Fruit fly (Drosophila melanogaster) whole organism, wandering third instar larva: ENCODE results near the gene bdwf.

Experiments used
- CG32264 ChIP-seq: fragments of 200-800 bp; sonication (Bioruptor generic); optimal IDR thresholded peaks from 2 replicates; lab custom pipeline; 2016; ENCODE audit warnings: missing biosample characterization, missing genetic modification characterization
- CG9705 ChIP-seq: fragments of 200-800 bp; sonication (Bioruptor generic); optimal IDR thresholded peaks from 2 replicates; lab custom pipeline; 2018; ENCODE audit warnings: missing biosample characterization, mild to moderate bottlenecking, missing genetic modification characterization
- Dfd ChIP-seq: fragments of >200 bp; optimal IDR thresholded peaks from 2 replicates; lab custom pipeline; 2017; ENCODE audit warnings: missing biosample characterization, missing genetic modification characterization
- HLH106 ChIP-seq: fragments of 200-800 bp; optimal IDR thresholded peaks from 3 replicates; lab custom pipeline; 2019; ENCODE audit warnings: missing biosample characterization, mild to moderate bottlenecking, missing genetic modification characterization, moderate library complexity
- Hnf4 ChIP-seq: fragments of 200-800 bp; sonication (Bioruptor generic); optimal IDR thresholded peaks from 2 replicates; lab custom pipeline; 2016; ENCODE audit warnings: missing biosample characterization, mild to moderate bottlenecking, missing genetic modification characterization
- Hr83 ChIP-seq: fragments of 200-300 bp; sonication (Bioruptor generic); optimal IDR thresholded peaks from 2 replicates; lab custom pipeline; 2016; ENCODE audit warnings: missing biosample characterization, mild to moderate bottlenecking, missing genetic modification characterization, moderate library complexity; ENCODE audit not compliant: poor library complexity, severe bottlenecking
- Jra ChIP-seq: sonication (Bioruptor generic); optimal IDR thresholded peaks from 2 replicates; lab custom pipeline; 2016; ENCODE audit warnings: missing biosample characterization, missing genetic modification characterization
- Mio ChIP-seq: sonication (Bioruptor generic); optimal IDR thresholded peaks from 2 replicates; lab custom pipeline; 2016; ENCODE audit warnings: missing biosample characterization, missing genetic modification characterization
- Myc ChIP-seq: fragments of >200 bp; optimal IDR thresholded peaks from 2 replicates; lab custom pipeline; 2017
- N ChIP-seq: fragments of >200 bp; optimal IDR thresholded peaks from 2 replicates; lab custom pipeline; 2018; ENCODE audit warnings: missing biosample characterization, missing external identifiers, missing genetic modification characterization
- OdsH ChIP-seq: fragments of 200-800 bp; sonication (Bioruptor generic); optimal IDR thresholded peaks from 2 replicates; lab custom pipeline; 2016; ENCODE audit warnings: missing biosample characterization, mild to moderate bottlenecking, missing genetic modification characterization
- Rel ChIP-seq, 2 experiments: fragments of 200-800 bp; sonication (Bioruptor generic) in 1 of 2; optimal IDR thresholded peaks; 2 replicates in 1 of 2; 3 replicates in 1 of 2; lab custom pipeline; 2016 to 2019; ENCODE audit warnings: mild to moderate bottlenecking in 2 of 2, missing biosample characterization in 2 of 2, missing genetic modification characterization in 2 of 2, moderate library complexity in 1 of 2
- Sp1 ChIP-seq: fragments of 200-800 bp; sonication (Bioruptor generic); optimal IDR thresholded peaks from 3 replicates; lab custom pipeline; 2019; ENCODE audit warnings: missing biosample characterization, mild to moderate bottlenecking, missing genetic modification characterization, moderate library complexity
- Vsx2 ChIP-seq: fragments of 200-300, 225-300 bp; sonication (Bioruptor generic); optimal IDR thresholded peaks from 2 replicates; lab custom pipeline; 2018; ENCODE audit warnings: missing biosample characterization, missing genetic modification characterization; ENCODE audit not compliant: partially characterized antibody
- br ChIP-seq: fragments of 200-800 bp; sonication (Bioruptor generic); optimal IDR thresholded peaks from 2 replicates; lab custom pipeline; 2016; ENCODE audit warnings: missing biosample characterization, missing genetic modification characterization
- dl ChIP-seq, 2 experiments: fragments of 175-275, 200-275 bp in 1 of 2; fragments of 200-275 bp in 1 of 2; sonication (Bioruptor generic); optimal IDR thresholded peaks; lab custom pipeline; 2018; ENCODE audit warnings: mild to moderate bottlenecking in 2 of 2, missing biosample characterization in 2 of 2, missing genetic modification characterization in 2 of 2, moderate library complexity in 2 of 2; ENCODE audit not compliant: partially characterized antibody in 2 of 2, insufficient read depth in 1 of 2
- dmrt93B ChIP-seq: fragments of 200-800 bp; sonication (Bioruptor generic); optimal IDR thresholded peaks from 2 replicates; lab custom pipeline; 2018; ENCODE audit warnings: missing biosample characterization, mild to moderate bottlenecking, missing genetic modification characterization
- dsf ChIP-seq: sonication (Bioruptor generic); optimal IDR thresholded peaks from 2 replicates; lab custom pipeline; 2016; ENCODE audit warnings: missing biosample characterization, missing genetic modification characterization, borderline replicate concordance
- ey ChIP-seq: fragments of 200-800 bp; sonication (Bioruptor generic); optimal IDR thresholded peaks from 2 replicates; lab custom pipeline; 2016; ENCODE audit warnings: missing biosample characterization, missing genetic modification characterization
- foxo ChIP-seq, 2 experiments: fragments of 200-800 bp; sonication (Bioruptor generic); optimal IDR thresholded peaks; 2 replicates in 1 of 2; 3 replicates in 1 of 2; lab custom pipeline; 2016 to 2017; ENCODE audit warnings: missing biosample characterization in 2 of 2, missing genetic modification characterization in 2 of 2
- fru ChIP-seq: fragments of 200-800 bp; sonication (Bioruptor generic); optimal IDR thresholded peaks from 3 replicates; lab custom pipeline; 2016; ENCODE audit warnings: missing biosample characterization, mild to moderate bottlenecking, missing genetic modification characterization
- h ChIP-seq: fragments of 200-800 bp; sonication (Bioruptor generic); optimal IDR thresholded peaks from 3 replicates; lab custom pipeline; 2016; ENCODE audit warnings: missing biosample characterization, mild to moderate bottlenecking, missing genetic modification characterization
- jim ChIP-seq: fragments of 175-275, 200-325 bp; sonication (Bioruptor generic); optimal IDR thresholded peaks from 2 replicates; lab custom pipeline; 2016; ENCODE audit warnings: missing biosample characterization, mild to moderate bottlenecking, missing genetic modification characterization
- lola ChIP-seq: fragments of >200 bp; optimal IDR thresholded peaks from 2 replicates; lab custom pipeline; 2017; ENCODE audit warnings: missing biosample characterization, missing genetic modification characterization
- pan ChIP-seq: fragments of >200 bp; optimal IDR thresholded peaks from 2 replicates; lab custom pipeline; 2017
- psq ChIP-seq: fragments of 200-800 bp; sonication (Bioruptor generic); optimal IDR thresholded peaks from 3 replicates; lab custom pipeline; 2017; ENCODE audit warnings: missing biosample characterization, mild to moderate bottlenecking, missing genetic modification characterization, moderate library complexity
- rgr ChIP-seq: fragments of 200-800 bp; sonication (Bioruptor generic); optimal IDR thresholded peaks from 3 replicates; lab custom pipeline; 2016; ENCODE audit warnings: missing biosample characterization, mild to moderate bottlenecking, missing genetic modification characterization
- sage ChIP-seq: fragments of 200-800 bp; sonication (Bioruptor generic); optimal IDR thresholded peaks from 2 replicates; lab custom pipeline; 2016; ENCODE audit warnings: missing biosample characterization, mild to moderate bottlenecking, missing genetic modification characterization
- sv ChIP-seq: fragments of 200-800 bp; sonication (Bioruptor generic); optimal IDR thresholded peaks from 3 replicates; lab custom pipeline; 2016; ENCODE audit warnings: missing biosample characterization, missing genetic modification characterization
- tai ChIP-seq: sonication (Bioruptor generic); optimal IDR thresholded peaks from 2 replicates; lab custom pipeline; 2016; ENCODE audit warnings: missing biosample characterization, missing genetic modification characterization
- usp ChIP-seq: fragments of >200 bp; optimal IDR thresholded peaks from 2 replicates; lab custom pipeline; 2017; ENCODE audit warnings: missing biosample characterization, missing genetic modification characterization
- woc ChIP-seq: sonication (Bioruptor generic); optimal IDR thresholded peaks from 2 replicates; lab custom pipeline; 2016; ENCODE audit warnings: missing biosample characterization, mild to moderate bottlenecking, missing genetic modification characterization

Gene bdwf

DNA sequence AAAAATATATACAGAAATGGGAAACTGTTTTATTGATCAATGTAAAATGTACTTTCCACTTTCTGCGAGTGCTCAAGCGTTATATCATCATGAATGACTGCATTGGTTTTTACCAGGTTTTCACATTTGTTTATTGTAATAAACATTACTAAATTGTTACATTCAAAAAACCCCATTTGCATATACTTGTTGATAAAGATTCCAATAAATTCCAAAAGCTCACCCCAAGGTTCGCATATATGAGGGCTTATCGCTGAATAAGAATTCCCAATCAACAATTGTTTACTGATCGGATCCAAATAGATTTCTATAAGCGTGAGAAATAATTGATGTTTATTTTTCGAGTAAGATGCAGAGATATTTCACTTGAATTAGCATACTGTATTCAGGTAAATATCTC, 39.5 kb downstream of the bdwf start:
- TF ChIP-seq jim (GFP tag; lab: Kevin White, UChicago) (no peak), Rel (GFP tag; optimal IDR thresholded peaks at IDR 0.05; lab: Kevin White, UChicago) (no peak), Rel (tag; optimal IDR thresholded peaks at IDR 0.05; lab: Kevin White, UChicago) (peak; percentile 90)

DNA sequence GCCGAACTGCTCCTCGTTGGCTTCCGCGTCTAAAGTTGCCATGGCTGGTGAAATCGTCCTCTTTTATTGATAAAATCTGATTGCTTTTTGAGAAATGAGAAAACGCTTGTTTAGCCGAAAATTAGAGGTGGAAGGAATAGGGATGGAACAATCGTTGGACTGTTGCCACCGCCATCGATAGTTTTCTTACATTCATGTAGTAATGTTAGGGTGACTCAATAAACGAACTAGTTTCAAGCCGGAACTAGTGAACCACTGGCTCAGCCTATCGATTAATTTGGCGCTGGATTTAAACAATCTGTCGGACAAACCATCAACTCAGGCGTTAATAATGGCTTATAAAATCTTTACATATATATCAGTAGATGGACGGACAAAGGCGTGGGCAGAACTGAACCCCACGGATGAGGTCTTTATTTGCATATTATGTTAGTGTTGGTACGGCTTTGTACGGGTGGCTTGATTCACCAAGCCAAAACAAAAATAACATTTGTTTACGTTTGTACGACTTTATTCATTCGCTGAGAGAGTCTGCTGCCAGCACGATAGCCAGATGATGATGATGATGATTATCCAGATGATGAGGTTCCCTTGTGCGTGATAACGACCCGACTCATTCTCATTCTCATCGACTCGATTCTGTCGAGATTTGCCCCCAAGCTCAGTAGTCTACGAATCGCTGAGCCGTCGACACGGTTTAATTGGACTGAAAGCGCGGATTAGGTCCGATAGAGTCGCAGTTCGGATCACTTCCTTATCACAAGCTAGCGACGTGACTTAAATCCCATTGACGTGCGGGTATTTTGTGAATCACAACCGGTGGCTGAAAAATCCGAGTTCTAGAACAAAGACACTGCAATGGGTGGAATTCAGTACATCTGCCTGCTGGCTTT, 40.5 kb downstream of the bdwf start, which contains the start of the genes Sf3a1 and Irc:
Gene Sf3a1 (minus strand): TSS at position 138 of the 893 bp plus-strand sequence.
Gene Irc (plus strand): TSS at position 658 of the 893 bp plus-strand sequence.
- TF ChIP-seq fru (GFP tag; lab: Kevin White, UChicago) = peak; percentile 95
- TF ChIP-seq rgr = peak; percentile 4
- peak; percentile 37 for TF ChIP-seq Jra (GFP tag; lab: Kevin White, UChicago)
- TF ChIP-seq Hnf4 = peak; percentile 50
- TF ChIP-seq lola (GFP tag; lab: Kevin White, UChicago) = no peak
- no peak for TF ChIP-seq Rel (GFP tag; optimal IDR thresholded peaks at IDR 0.05; lab: Kevin White, UChicago)
- TF ChIP-seq Rel (tag; optimal IDR thresholded peaks at IDR 0.05; lab: Kevin White, UChicago) = peak; percentile 96
- no peak for TF ChIP-seq jim (GFP tag; lab: Kevin White, UChicago)
- no peak for TF ChIP-seq dmrt93B
- TF ChIP-seq HLH106 (tag; lab: Kevin White, UChicago) = no peak
- no peak for TF ChIP-seq CG32264 (GFP tag; lab: Kevin White, UChicago)
- no peak for TF ChIP-seq Mio (GFP tag; lab: Kevin White, UChicago)
- no peak for TF ChIP-seq OdsH (GFP tag; lab: Kevin White, UChicago)
- no peak for TF ChIP-seq dl (GFP tag; optimal IDR thresholded peaks at IDR 0.05; lab: Kevin White, UChicago; ENCODE audit: insufficient read depth in 1 of 2, partially characterized antibody in 2 of 2)
- peak; percentile 60 for TF ChIP-seq Hr83 (GFP tag; lab: Kevin White, UChicago)
- no peak for TF ChIP-seq dsf (GFP tag; lab: Kevin White, UChicago)
- no peak for TF ChIP-seq br (GFP tag; lab: Kevin White, UChicago)
- TF ChIP-seq tai (GFP tag; lab: Kevin White, UChicago) = no peak
- TF ChIP-seq Vsx2 (GFP tag; lab: Kevin White, UChicago) = no peak
- no peak for TF ChIP-seq Dfd
- TF ChIP-seq foxo (GFP tag; optimal IDR thresholded peaks at IDR 0.05; lab: Kevin White, UChicago) = no peak
- TF ChIP-seq sv = no peak
- TF ChIP-seq sage (GFP tag; lab: Kevin White, UChicago) = no peak
- TF ChIP-seq Myc (lab: Kevin White, UChicago) = no peak
- peak; percentile 13 for TF ChIP-seq ey (GFP tag; lab: Kevin White, UChicago)
- no peak for TF ChIP-seq pan

DNA sequence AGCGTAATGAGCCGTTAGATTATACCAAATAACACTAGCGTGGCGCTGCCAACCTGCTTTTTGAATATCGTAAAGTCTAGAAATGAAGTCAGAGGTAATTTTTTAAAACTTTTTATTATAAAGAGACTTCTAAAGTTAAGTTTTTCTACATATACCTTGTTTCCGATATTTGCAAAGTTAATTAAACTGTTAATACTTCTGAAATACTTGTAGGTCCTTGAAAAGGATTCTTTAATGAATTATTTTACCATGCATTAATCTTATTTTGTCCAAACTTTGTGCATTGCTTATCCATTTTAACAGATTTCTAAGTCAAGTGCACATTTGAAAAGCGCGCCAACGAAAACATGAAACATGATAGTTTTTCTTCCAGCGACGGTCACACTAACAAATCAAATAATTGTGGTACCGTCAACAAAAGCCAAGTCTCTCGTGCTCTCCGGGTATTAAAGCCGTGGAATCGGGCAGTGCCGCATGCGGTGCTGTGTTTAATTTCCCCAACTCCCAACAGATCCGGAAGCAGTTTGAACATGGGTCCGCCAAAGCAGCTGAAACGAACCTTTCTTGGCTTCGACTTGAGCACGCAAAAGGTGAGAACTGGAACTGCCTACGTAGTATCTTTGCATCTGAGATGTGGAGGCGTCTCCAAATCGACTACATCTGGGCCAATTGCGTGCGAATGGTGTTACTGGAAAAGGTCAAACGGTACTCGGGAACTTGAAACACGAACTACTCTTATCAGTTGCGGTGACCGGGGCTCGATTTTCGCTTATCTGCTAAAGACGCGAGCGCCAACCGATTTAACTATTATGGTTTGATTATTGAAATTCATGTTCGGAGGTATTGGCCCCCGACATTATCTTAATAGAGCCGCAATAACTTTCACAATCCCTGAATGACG, 46.6 kb downstream of the bdwf start, which contains the start of the genes EMC2A and CG3534:
Gene EMC2A (minus strand): TSS at position 13 of the 901 bp plus-strand sequence.
Gene CG3534 (plus strand): TSS at position 388 of the 901 bp plus-strand sequence.
- TF ChIP-seq CG32264 (GFP tag; lab: Kevin White, UChicago) = peak; percentile 20
- TF ChIP-seq woc = peak; percentile 39
- TF ChIP-seq CG9705 (GFP tag; lab: Kevin White, UChicago) = peak; percentile 14
- peak; percentile 52 for TF ChIP-seq HLH106 (tag; lab: Kevin White, UChicago)
- TF ChIP-seq sv = no peak
- peak; percentile 46 for TF ChIP-seq fru (GFP tag; lab: Kevin White, UChicago)
- TF ChIP-seq Sp1 (GFP tag; lab: Kevin White, UChicago) = peak; percentile 49
- no peak for TF ChIP-seq usp (GFP tag; lab: Kevin White, UChicago)
- no peak for TF ChIP-seq jim (GFP tag; lab: Kevin White, UChicago)
- TF ChIP-seq h (GFP tag; lab: Kevin White, UChicago) = peak; percentile 41
- no peak for TF ChIP-seq pan
- TF ChIP-seq Hnf4 = no peak
- no peak for TF ChIP-seq psq (GFP tag; lab: Kevin White, UChicago)
- no peak for TF ChIP-seq dl (GFP tag; optimal IDR thresholded peaks at IDR 0.05; lab: Kevin White, UChicago; ENCODE audit: insufficient read depth in 1 of 2, partially characterized antibody in 2 of 2)
- TF ChIP-seq N (GFP tag; lab: Kevin White, UChicago) = no peak
- TF ChIP-seq foxo (GFP tag; optimal IDR thresholded peaks at IDR 0.05; lab: Kevin White, UChicago) = peak in 1 of 2 experiments; percentile 59
